Worm (Caenorhabditis elegans): Measurements from ENCODE around the gene srw-102.

- no peak for TF ChIP-seq him-1 (tag; optimal IDR thresholded peaks at IDR 0.05)
- TF ChIP-seq W03F9.2 (tag; optimal IDR thresholded peaks at IDR 0.05) = no peak
These were observed 11.9 kb downstream of the srw-102 start, which contains the start of gene gst-21 for ce11 chrV:1731918-1732317.
